Worm (Caenorhabditis elegans): ENCODE data around the gene scl-2.

Gene scl-2

ce11 chrIV:13029674-13030466 lies 27.6 kb upstream of the scl-2 start (continued):
- TF ChIP-seq hlh-13 (GFP tag; optimal IDR thresholded peaks at IDR 0.05) = no peak
- TF ChIP-seq ceh-2 (tag; optimal IDR thresholded peaks at IDR 0.05) = peak; percentile 16
- TF ChIP-seq lin-11 (tag; optimal IDR thresholded peaks at IDR 0.05) = no peak
- TF ChIP-seq T23F11.4 (GFP tag; optimal IDR thresholded peaks at IDR 0.05) = no peak
- peak; percentile 80 for TF ChIP-seq sox-2 (GFP tag; IDR thresholded peaks at IDR 0.05)
- peak; percentile 41 for TF ChIP-seq madf-2 (tag; optimal IDR thresholded peaks at IDR 0.05)
- no peak for TF ChIP-seq nhr-11 (tag; optimal IDR thresholded peaks at IDR 0.05)
- TF ChIP-seq ceh-18 (tag; optimal IDR thresholded peaks at IDR 0.05) = no peak
- TF ChIP-seq hlh-30 (tag; optimal IDR thresholded peaks at IDR 0.05; ENCODE audit: insufficient read depth) = peak; percentile 11
- no peak for TF ChIP-seq ceh-6 (GFP tag; optimal IDR thresholded peaks at IDR 0.05)

- TF ChIP-seq che-1 (tag; optimal IDR thresholded peaks at IDR 0.05) (peak; percentile 3), tbx-2 (tag; optimal IDR thresholded peaks at IDR 0.05) (peak; percentile 42), Y22D7AL.16 (tag; optimal IDR thresholded peaks at IDR 0.05) (no peak), unc-86 (tag; optimal IDR thresholded peaks at IDR 0.05) (no peak), ceh-31 (tag; optimal IDR thresholded peaks at IDR 0.05) (peak; percentile 15), ama-1 (optimal IDR thresholded peaks at IDR 0.05) (peak; percentile 19), elt-2 (tag; optimal IDR thresholded peaks at IDR 0.05) (peak; percentile 7)
Measured at ce11 chrIV:13030467-13031299, 26.8 kb upstream of the scl-2 start.

- TF ChIP-seq nfya-1 (tag; optimal IDR thresholded peaks at IDR 0.05) = no peak
Measured at ce11 chrIV:13032153-13032552, 25.4 kb upstream of the scl-2 start.

- TF ChIP-seq hlh-6 (tag; optimal IDR thresholded peaks at IDR 0.05) = no peak
- TF ChIP-seq ttx-3 (tag; optimal IDR thresholded peaks at IDR 0.05) = no peak
- TF ChIP-seq elt-4 (tag; optimal IDR thresholded peaks at IDR 0.05) = no peak
- no peak for TF ChIP-seq tbx-2 (tag; optimal IDR thresholded peaks at IDR 0.05)
- no peak for TF ChIP-seq lim-6 (tag; optimal IDR thresholded peaks at IDR 0.05)
- no peak for TF ChIP-seq ceh-18 (tag; optimal IDR thresholded peaks at IDR 0.05)
- TF ChIP-seq ceh-2 (tag; optimal IDR thresholded peaks at IDR 0.05) = no peak
- TF ChIP-seq syd-9 (tag; optimal IDR thresholded peaks at IDR 0.05) = no peak
Measured at ce11 chrIV:13033516-13033915, 24.0 kb upstream of the scl-2 start.

ce11 chrIV:13035302-13035701 lies 22.2 kb upstream of the scl-2 start:
- TF ChIP-seq dve-1 (tag; optimal IDR thresholded peaks at IDR 0.05) = no peak
- TF ChIP-seq sox-4 (tag; optimal IDR thresholded peaks at IDR 0.05) = no peak
- no peak for TF ChIP-seq syd-9 (tag; optimal IDR thresholded peaks at IDR 0.05)

- TF ChIP-seq sox-2 (GFP tag; IDR thresholded peaks at IDR 0.05) = no peak
- no peak for TF ChIP-seq K02D7.2 (tag; optimal IDR thresholded peaks at IDR 0.05)
- no peak for TF ChIP-seq hlh-13 (GFP tag; optimal IDR thresholded peaks at IDR 0.05)
Measured at ce11 chrIV:13036835-13037234, 20.7 kb upstream of the scl-2 start.

- TF ChIP-seq ahr-1 (tag; optimal IDR thresholded peaks at IDR 0.05) (no peak), hlh-6 (tag; optimal IDR thresholded peaks at IDR 0.05) (no peak), tbx-7 (tag; optimal IDR thresholded peaks at IDR 0.05) (no peak), lin-11 (tag; optimal IDR thresholded peaks at IDR 0.05) (no peak), hlh-8 (tag; optimal IDR thresholded peaks at IDR 0.05) (no peak), mec-3 (tag; optimal IDR thresholded peaks at IDR 0.05; ENCODE audit: borderline replicate concordance) (no peak), unc-3 (GFP tag; conservative IDR thresholded peaks at IDR 0.05) (no peak), unc-3 (tag; optimal IDR thresholded peaks at IDR 0.05) (no peak), dve-1 (tag; optimal IDR thresholded peaks at IDR 0.05) (no peak), tbx-2 (tag; optimal IDR thresholded peaks at IDR 0.05) (no peak), ref-2 (tag; optimal IDR thresholded peaks at IDR 0.05) (no peak), fkh-10 (GFP tag; optimal IDR thresholded peaks at IDR 0.05) (no peak), ceh-22 (tag; optimal IDR thresholded peaks at IDR 0.05) (no peak), sdc-2 (tag; optimal IDR thresholded peaks at IDR 0.05) (no peak), fax-1 (tag; optimal IDR thresholded peaks at IDR 0.05) (no peak), odd-2 (tag; optimal IDR thresholded peaks at IDR 0.05) (no peak)
Measured at ce11 chrIV:13038888-13039287, 18.6 kb upstream of the scl-2 start, which contains the start of gene F49E11.2. F49E11.2 (minus strand) TSS chrIV:13038988.

Measured in whole organism, late embryonic.